Fruit fly (Drosophila melanogaster): Measurements from ENCODE around the gene Tbh.

The Tbh gene

DNA sequence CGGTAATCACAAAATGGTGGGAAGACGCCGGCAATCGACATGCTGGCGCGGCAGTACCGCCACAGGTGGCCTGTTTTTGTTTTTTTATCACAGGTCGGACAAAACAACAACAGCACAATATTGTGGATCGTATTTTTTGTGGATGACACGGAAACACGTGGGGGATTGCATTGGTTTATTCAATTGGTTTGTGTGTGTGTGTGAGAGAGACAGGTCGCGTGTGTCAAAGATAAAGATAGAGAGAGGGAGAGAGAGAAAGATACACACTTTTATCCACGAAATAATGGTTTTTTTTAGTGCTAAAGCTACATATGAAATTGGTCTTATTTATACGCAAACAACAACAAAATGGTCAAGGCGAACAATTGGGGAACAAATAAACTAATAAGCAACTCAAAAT lies 36.5 kb upstream of the Tbh start (continued):
- TF ChIP-seq gfzf (GFP tag; optimal IDR thresholded peaks at IDR 0.05) (peak; percentile 61), kah (GFP tag; optimal IDR thresholded peaks at IDR 0.05) (peak; percentile 98), CG15479 (GFP tag; optimal IDR thresholded peaks at IDR 0.05) (peak; percentile 41), nerfin-1 (tag; optimal IDR thresholded peaks at IDR 0.05) (peak; percentile 74), CG10543 (GFP tag; optimal IDR thresholded peaks at IDR 0.05) (no peak)

DNA sequence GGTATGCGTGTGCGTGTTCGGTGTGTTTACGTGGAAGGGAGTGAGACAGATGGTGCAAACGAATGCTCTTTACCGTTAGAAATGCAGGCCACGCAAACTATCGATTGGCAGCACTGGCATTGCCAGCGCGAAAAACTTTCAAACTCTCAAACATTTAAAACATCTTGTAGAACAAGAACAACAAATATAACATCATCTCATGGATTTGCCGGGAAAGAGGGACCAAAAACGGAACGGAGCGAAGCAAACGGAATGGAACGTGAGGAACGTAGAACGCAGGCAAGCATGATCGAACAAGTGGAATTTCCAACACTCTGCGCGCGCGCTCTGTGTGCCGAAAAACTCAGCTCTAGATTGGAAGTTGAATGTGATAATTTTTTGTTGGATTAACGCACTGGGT lies 36.0 kb upstream of the Tbh start:
- TF ChIP-seq her (GFP tag; optimal IDR thresholded peaks at IDR 0.05) (no peak), Doc2 (GFP tag; IDR thresholded peaks at IDR 0.05) (no peak), mld (GFP tag; IDR thresholded peaks at IDR 0.05; ENCODE audit: partially characterized antibody) (no peak), Opbp (GFP tag; IDR thresholded peaks at IDR 0.05; ENCODE audit: partially characterized antibody) (no peak), CG10267 (tag; optimal IDR thresholded peaks at IDR 0.05) (no peak), HLH54F (GFP tag; optimal IDR thresholded peaks at IDR 0.05) (no peak), dimm (GFP tag; IDR thresholded peaks at IDR 0.05) (no peak), sim (GFP tag; IDR thresholded peaks at IDR 0.05) (no peak), CG10654 (GFP tag; optimal IDR thresholded peaks at IDR 0.05) (no peak), Fer2 (tag; optimal IDR thresholded peaks at IDR 0.05) (no peak), p53 (GFP tag; optimal IDR thresholded peaks at IDR 0.05) (peak; percentile 64), CG8478 (optimal IDR thresholded peaks at IDR 0.05) (no peak), CG11696 (GFP tag; IDR thresholded peaks at IDR 0.05) (no peak), CG10565 (GFP tag; optimal IDR thresholded peaks at IDR 0.05) (no peak), CG17829 (tag; optimal IDR thresholded peaks at IDR 0.05) (no peak), MTF-1 (GFP tag; optimal IDR thresholded peaks at IDR 0.05; ENCODE audit: borderline replicate concordance) (no peak), Dref (GFP tag; IDR thresholded peaks at IDR 0.05) (0 out of 2 replicates have a peak, but pooled peaks have one; percentile 22), CkIIα-i1 (GFP tag; IDR thresholded peaks at IDR 0.05) (no peak), tgo (GFP tag; IDR thresholded peaks at IDR 0.05) (no peak), corto (GFP tag; optimal IDR thresholded peaks at IDR 0.05) (no peak), Hr78 (GFP tag; optimal IDR thresholded peaks at IDR 0.05) (no peak), CG1233 (GFP tag; optimal IDR thresholded peaks at IDR 0.05) (no peak), dmrt99B (tag; optimal IDR thresholded peaks at IDR 0.05) (no peak), CG18764 (GFP tag; optimal IDR thresholded peaks at IDR 0.05) (no peak), CG30403 (GFP tag; optimal IDR thresholded peaks at IDR 0.05) (no peak), CG11695 (GFP tag; IDR thresholded peaks at IDR 0.05) (no peak), CG5953 (GFP tag; IDR thresholded peaks at IDR 0.05) (no peak), gfzf (GFP tag; optimal IDR thresholded peaks at IDR 0.05) (peak; percentile 49), CG9215 (GFP tag; IDR thresholded peaks at IDR 0.05) (no peak), repo (GFP tag; optimal IDR thresholded peaks at IDR 0.05) (no peak), GATAe (GFP tag; conservative IDR thresholded peaks at IDR 0.05) (no peak), NC2β (GFP tag; optimal IDR thresholded peaks at IDR 0.05) (no peak), CG2199 (GFP tag; IDR thresholded peaks at IDR 0.05) (no peak), dm (GFP tag; optimal IDR thresholded peaks at IDR 0.05) (no peak), CG5245 (GFP tag; optimal IDR thresholded peaks at IDR 0.05) (no peak), Doc3 (GFP tag; IDR thresholded peaks at IDR 0.05; ENCODE audit: partially characterized antibody) (0 out of 3 replicates have a peak, but pooled peaks have one; percentile 19), CG2712 (tag; optimal IDR thresholded peaks at IDR 0.05) (no peak), ERR (GFP tag; optimal IDR thresholded peaks at IDR 0.05) (no peak), Hey (tag; optimal IDR thresholded peaks at IDR 0.05) (no peak), Dll (GFP tag; IDR thresholded peaks at IDR 0.05; ENCODE audit: partially characterized antibody) (0 out of 4 replicates have a peak, but pooled peaks have one; percentile 38), Camta (GFP tag; optimal IDR thresholded peaks at IDR 0.05) (no peak), CG18599 (GFP tag; optimal IDR thresholded peaks at IDR 0.05) (no peak), slou (GFP tag; optimal IDR thresholded peaks at IDR 0.05) (no peak), zf30C (GFP tag; optimal IDR thresholded peaks at IDR 0.05) (no peak), pfk (GFP tag; optimal IDR thresholded peaks at IDR 0.05) (peak; percentile 86), CG12769 (tag; optimal IDR thresholded peaks at IDR 0.05) (no peak)

All from whole organism, embryonic.